Worm (Caenorhabditis elegans): ENCODE results near the gene grdn-1.

The grdn-1 gene

DNA sequence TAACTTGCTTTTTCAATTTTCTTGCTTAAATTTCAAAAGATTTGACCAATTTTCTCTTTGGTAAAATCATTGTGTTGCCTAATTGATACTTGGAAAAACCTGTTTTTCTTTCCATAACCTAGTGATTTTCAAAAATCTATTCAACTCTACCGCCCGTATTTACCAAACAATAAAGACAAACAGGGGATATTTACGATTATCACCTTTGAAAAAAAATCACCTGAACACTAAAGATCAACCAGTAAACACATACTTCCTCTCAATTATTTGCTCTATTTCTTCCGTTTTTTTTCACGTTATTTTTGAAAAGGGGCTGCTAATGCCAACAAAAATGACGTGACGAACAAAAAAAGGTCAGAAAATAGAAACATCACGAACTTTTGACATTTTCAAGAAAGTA lies 31.6 kb upstream of the grdn-1 start:
- TF ChIP-seq nhr-77 (tag; optimal IDR thresholded peaks at IDR 0.05) (peak; percentile 3), lin-14 (GFP tag; optimal IDR thresholded peaks at IDR 0.05) (peak; percentile 19), unc-130 (tag; optimal IDR thresholded peaks at IDR 0.05) (no peak)

DNA sequence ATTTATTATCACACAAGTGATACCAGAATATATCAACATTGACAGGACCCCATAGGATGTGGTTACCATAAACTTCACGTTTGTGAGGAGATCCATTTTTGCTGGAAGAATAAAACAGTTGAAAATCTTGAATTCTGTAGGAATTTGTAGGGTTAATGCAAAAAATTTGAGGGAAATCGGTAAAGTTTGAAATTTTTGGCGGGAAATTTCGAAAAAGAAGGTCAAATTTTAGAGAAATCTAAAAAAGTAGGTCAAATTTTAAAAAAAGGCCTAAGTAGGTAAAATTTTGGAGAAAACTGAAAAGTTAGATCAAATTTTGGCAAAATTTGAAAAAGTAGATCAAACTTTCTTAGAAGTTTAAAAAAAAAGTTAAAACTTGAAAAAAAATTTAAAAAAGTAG lies 27.8 kb upstream of the grdn-1 start, which contains the start of gene srg-34:
Gene srg-34 (minus strand): TSS at position 101 of the 400 bp plus-strand sequence.
- TF ChIP-seq fos-1 (tag; optimal IDR thresholded peaks at IDR 0.05): no peak
- no peak for TF ChIP-seq C34B4.2 (tag; optimal IDR thresholded peaks at IDR 0.05)
- TF ChIP-seq F16B12.6 (tag; optimal IDR thresholded peaks at IDR 0.05): no peak
- no peak for TF ChIP-seq unc-30 (tag; optimal IDR thresholded peaks at IDR 0.05)
- TF ChIP-seq sup-37 (GFP tag; optimal IDR thresholded peaks at IDR 0.05): no peak
- TF ChIP-seq hpl-2 (GFP tag; optimal IDR thresholded peaks at IDR 0.05): no peak
- TF ChIP-seq unc-86 (tag; optimal IDR thresholded peaks at IDR 0.05): no peak
- no peak for TF ChIP-seq jun-1 (tag; optimal IDR thresholded peaks at IDR 0.05)
- no peak for TF ChIP-seq aha-1 (tag; optimal IDR thresholded peaks at IDR 0.05)
- TF ChIP-seq ceh-8 (GFP tag; optimal IDR thresholded peaks at IDR 0.05): no peak
- TF ChIP-seq swsn-7 (tag; optimal IDR thresholded peaks at IDR 0.05): no peak
- TF ChIP-seq ztf-11 (tag; optimal IDR thresholded peaks at IDR 0.05): no peak
- no peak for TF ChIP-seq hlh-17 (GFP tag; optimal IDR thresholded peaks at IDR 0.05; ENCODE audit: borderline replicate concordance)
- TF ChIP-seq C16A3.4 (tag; optimal IDR thresholded peaks at IDR 0.05): no peak
- TF ChIP-seq lin-15B (tag; optimal IDR thresholded peaks at IDR 0.05): no peak
- no peak for TF ChIP-seq alr-1 (tag; optimal IDR thresholded peaks at IDR 0.05; ENCODE audit: borderline replicate concordance)
- no peak for TF ChIP-seq vab-15 (tag; optimal IDR thresholded peaks at IDR 0.05)

DNA sequence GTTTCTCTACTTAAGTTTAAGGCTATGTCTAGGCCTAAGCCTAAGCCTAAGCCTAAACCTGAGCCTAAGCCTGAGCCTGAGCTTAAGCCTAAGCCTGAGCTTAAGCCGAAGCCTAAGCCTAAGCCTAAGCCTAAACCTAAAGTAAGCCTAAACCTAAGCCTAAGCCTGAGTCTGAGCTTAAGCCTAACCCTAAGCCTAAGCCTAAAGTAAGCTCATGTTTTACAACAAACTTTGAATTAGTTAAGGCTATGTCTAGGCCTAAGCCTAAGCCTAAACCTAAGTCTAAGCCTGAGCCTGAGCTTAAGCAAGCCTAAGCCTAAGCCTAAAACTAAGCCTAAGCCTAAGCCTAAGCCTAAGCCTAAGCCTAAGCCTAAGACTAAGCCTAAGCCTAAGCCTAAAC lies 26.9 kb upstream of the grdn-1 start:
- no peak for TF ChIP-seq sup-37 (GFP tag; optimal IDR thresholded peaks at IDR 0.05)
- no peak for TF ChIP-seq hlh-4 (tag; optimal IDR thresholded peaks at IDR 0.05)
- TF ChIP-seq skn-1 (tag; optimal IDR thresholded peaks at IDR 0.05): no peak

DNA sequence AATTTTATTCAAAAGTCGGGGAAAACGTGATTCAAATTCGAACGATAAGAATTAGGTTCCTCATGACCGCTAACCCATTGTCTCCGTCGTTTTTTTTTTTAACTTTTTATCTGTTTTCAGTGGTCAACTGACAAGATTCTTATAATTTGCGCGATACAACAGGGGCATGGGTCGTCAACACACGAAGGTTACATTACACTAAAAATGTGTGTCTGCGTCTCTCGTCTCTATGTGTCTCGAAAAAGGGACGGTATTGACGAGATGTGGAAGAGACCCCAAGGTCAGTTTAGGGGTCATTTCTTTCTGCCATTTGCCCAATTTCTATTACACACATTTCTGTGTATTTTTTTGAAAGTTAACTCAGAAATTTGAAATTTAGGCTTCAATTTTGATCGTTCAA lies 23.1 kb upstream of the grdn-1 start:
- TF ChIP-seq dpl-1 (GFP tag; optimal IDR thresholded peaks at IDR 0.05): peak in 1 of 3 experiments; percentile 15
- TF ChIP-seq lin-14 (GFP tag; optimal IDR thresholded peaks at IDR 0.05): peak; percentile 67
- peak in 1 of 2 experiments; percentile 53 for TF ChIP-seq lin-35 (GFP tag; optimal IDR thresholded peaks at IDR 0.05)
- peak in 4 of 6 experiments; percentile 3 to 24 (median 16) for TF ChIP-seq elt-3 (tag; optimal IDR thresholded peaks at IDR 0.05)
- TF ChIP-seq vab-15 (tag; optimal IDR thresholded peaks at IDR 0.05): no peak
- TF ChIP-seq unc-62 (GFP tag; optimal IDR thresholded peaks at IDR 0.05): no peak
- TF ChIP-seq mdl-1 (tag; optimal IDR thresholded peaks at IDR 0.05): peak in 1 of 2 experiments; percentile 39
- TF ChIP-seq nhr-20 (tag; optimal IDR thresholded peaks at IDR 0.05): peak; percentile 21
- no peak for TF ChIP-seq pax-3 (tag; optimal IDR thresholded peaks at IDR 0.05)
- TF ChIP-seq nhr-90 (tag; optimal IDR thresholded peaks at IDR 0.05; ENCODE audit: poor library complexity): peak; percentile 14
- peak; percentile 25 for TF ChIP-seq nhr-71 (tag; optimal IDR thresholded peaks at IDR 0.05)
- TF ChIP-seq ztf-11 (tag; optimal IDR thresholded peaks at IDR 0.05): no peak
- peak; percentile 36 for TF ChIP-seq blmp-1 (tag; optimal IDR thresholded peaks at IDR 0.05)
- no peak for TF ChIP-seq ztf-4 (tag; optimal IDR thresholded peaks at IDR 0.05)
- no peak for TF ChIP-seq egl-13 (tag; optimal IDR thresholded peaks at IDR 0.05)
- no peak for TF ChIP-seq sup-37 (GFP tag; optimal IDR thresholded peaks at IDR 0.05)
- no peak for TF ChIP-seq C34B4.2 (tag; optimal IDR thresholded peaks at IDR 0.05)
- TF ChIP-seq nhr-47 (tag; optimal IDR thresholded peaks at IDR 0.05): no peak
- peak; percentile 40 for TF ChIP-seq snu-23 (GFP tag; optimal IDR thresholded peaks at IDR 0.05)
- peak; percentile 14 for TF ChIP-seq mep-1 (tag; optimal IDR thresholded peaks at IDR 0.05)
- TF ChIP-seq lsy-2 (tag; optimal IDR thresholded peaks at IDR 0.05): peak in 1 of 2 experiments; percentile 18

Measured in whole organism, L1 larva.